Worm (Caenorhabditis elegans) whole organism, young adult: ENCODE measurements around the gene F26F12.3.

ENCODE experiments used
- F22D6.2 ChIP-seq: sonication (generic microtip); optimal IDR thresholded peaks from 2 replicates; lab custom pipeline; 2016; ENCODE audit warnings: mild to moderate bottlenecking, missing genetic modification characterization, missing compliant biosample characterization
- F33H1.4 ChIP-seq: fragments of 200-800 bp; sonication (Bioruptor generic); IDR thresholded peaks from 2 replicates; pipeline ENCODE4 v1.3.6; 2022; ENCODE audit warnings: missing genetic modification reagents, missing genetic modification characterization, missing compliant biosample characterization
- F37B4.10 ChIP-seq: fragments of 200-800 bp; sonication (Bioruptor generic); IDR thresholded peaks from 2 replicates; pipeline ENCODE4 v1.3.6; 2022; ENCODE audit warnings: missing genetic modification characterization, missing compliant biosample characterization
- F49E8.2 ChIP-seq: sonication (generic microtip); optimal IDR thresholded peaks from 3 replicates; lab custom pipeline; 2017; ENCODE audit warnings: missing genetic modification characterization, mild to moderate bottlenecking, missing compliant biosample characterization, antibody characterized with exemption, moderate library complexity; ENCODE audit not compliant: insufficient read depth
- F57A8.1 ChIP-seq: fragments of 200-800 bp; sonication (Bioruptor generic); optimal IDR thresholded peaks from 2 replicates; lab custom pipeline; 2018; ENCODE audit warnings: mild to moderate bottlenecking, missing genetic modification characterization, moderate library complexity, missing compliant biosample characterization
- F57C9.4 ChIP-seq: sonication (generic microtip); optimal IDR thresholded peaks from 2 replicates; lab custom pipeline; 2017; ENCODE audit warnings: mild to moderate bottlenecking, missing genetic modification characterization, missing compliant biosample characterization
- K11D2.4 ChIP-seq: fragments of 200-800 bp; sonication (Bioruptor generic); IDR thresholded peaks from 2 replicates; pipeline ENCODE4 v1.3.6; 2022; ENCODE audit warnings: missing genetic modification reagents, missing genetic modification characterization, missing compliant biosample characterization
- K12H6.12 ChIP-seq: fragments of 200-800 bp; sonication (Bioruptor generic); optimal IDR thresholded peaks from 2 replicates; lab custom pipeline; 2018; ENCODE audit warnings: mild to moderate bottlenecking, missing genetic modification characterization, missing compliant biosample characterization
- T07F8.4 ChIP-seq: sonication (generic microtip); optimal IDR thresholded peaks from 2 replicates; lab custom pipeline; 2016; ENCODE audit warnings: mild to moderate bottlenecking, missing genetic modification characterization, moderate library complexity, missing compliant biosample characterization
- T26A5.8 ChIP-seq: sonication (generic microtip); optimal IDR thresholded peaks from 2 replicates; lab custom pipeline; 2016; ENCODE audit warnings: missing genetic modification characterization, missing compliant biosample characterization
- aptf-3 ChIP-seq: fragments of 200-800 bp; sonication (Bioruptor generic); IDR thresholded peaks from 2 replicates; pipeline ENCODE4 v1.3.6; 2022; ENCODE audit warnings: missing genetic modification characterization, missing compliant biosample characterization
- cebp-1 ChIP-seq, 2 experiments: fragments of 200-800 bp in 1 of 2; sonication (Bioruptor generic) in 1 of 2; sonication (generic microtip) in 1 of 2; IDR thresholded peaks in 1 of 2; optimal IDR thresholded peaks in 1 of 2; 2 replicates each; pipeline versions ENCODE4 v1.3.6 to Lab custom; 2017 to 2022; ENCODE audit warnings: missing compliant biosample characterization in 2 of 2, missing genetic modification characterization in 2 of 2, mild to moderate bottlenecking in 1 of 2, missing genetic modification reagents in 1 of 2, moderate library complexity in 1 of 2
- dox-1 ChIP-seq: fragments of 200-800 bp; sonication (Bioruptor generic); IDR thresholded peaks from 2 replicates; pipeline ENCODE4 v1.3.6; 2022; ENCODE audit warnings: missing genetic modification reagents, missing genetic modification characterization, missing compliant biosample characterization
- dpff-1 ChIP-seq: sonication (generic microtip); optimal IDR thresholded peaks from 2 replicates; lab custom pipeline; 2017; ENCODE audit warnings: mild to moderate bottlenecking, missing genetic modification characterization, missing compliant biosample characterization
- dpl-1 ChIP-seq: fragments of 150-350 bp; optimal IDR thresholded peaks from 2 replicates; lab custom pipeline; 2014; ENCODE audit warnings: missing biosample characterization, missing genetic modification reagents, missing genetic modification characterization
- ekl-4 ChIP-seq: fragments of 200-800 bp; sonication (Bioruptor generic); IDR thresholded peaks from 2 replicates; pipeline ENCODE4 v1.3.6; 2022; ENCODE audit warnings: missing genetic modification reagents, missing genetic modification characterization, missing compliant biosample characterization
- him-1 ChIP-seq: sonication (generic microtip); optimal IDR thresholded peaks from 2 replicates; lab custom pipeline; 2016; ENCODE audit warnings: missing genotype, missing genetic modification reagents, missing genetic modification characterization, missing compliant biosample characterization
- hsf-1 ChIP-seq: fragments of 200-800 bp; sonication (Bioruptor generic); IDR thresholded peaks from 2 replicates; pipeline ENCODE4 v1.3.6; 2022; ENCODE audit warnings: missing genetic modification reagents, missing genetic modification characterization, missing compliant biosample characterization
- lag-1 ChIP-seq: fragments of 200-800 bp; sonication (Bioruptor generic); IDR thresholded peaks from 2 replicates; pipeline ENCODE4 v1.3.6; 2022; ENCODE audit warnings: missing genetic modification reagents, missing genetic modification characterization, missing compliant biosample characterization
- lin-35 ChIP-seq, 3 experiments: fragments of 150-350 bp in 2 of 3; sonication (generic microtip) in 1 of 3; optimal IDR thresholded peaks; 2 replicates each; lab custom pipeline; 2014 to 2018; ENCODE audit warnings: missing biosample characterization in 3 of 3, missing genetic modification characterization in 3 of 3, missing genetic modification reagents in 3 of 3
- lin-40 ChIP-seq: sonication (generic microtip); optimal IDR thresholded peaks from 2 replicates; lab custom pipeline; 2016; ENCODE audit warnings: missing genetic modification characterization, mild to moderate bottlenecking, missing compliant biosample characterization, missing genotype, missing genetic modification reagents
- nfya-1 ChIP-seq: sonication (generic microtip); optimal IDR thresholded peaks from 2 replicates; lab custom pipeline; 2017; ENCODE audit warnings: antibody characterized with exemption, missing compliant biosample characterization, missing genetic modification characterization, borderline replicate concordance; ENCODE audit not compliant: insufficient read depth
- nhr-80 ChIP-seq: sonication (generic microtip); optimal IDR thresholded peaks from 2 replicates; lab custom pipeline; 2016; ENCODE audit warnings: missing genetic modification characterization, missing compliant biosample characterization
- repo-1 ChIP-seq: sonication (generic microtip); optimal IDR thresholded peaks from 2 replicates; lab custom pipeline; 2017; ENCODE audit warnings: mild to moderate bottlenecking, missing genetic modification characterization, missing compliant biosample characterization
- snpc-1.3 ChIP-seq: sonication (generic microtip); optimal IDR thresholded peaks from 2 replicates; lab custom pipeline; 2017; ENCODE audit warnings: missing genetic modification characterization, mild to moderate bottlenecking, missing compliant biosample characterization, antibody characterized with exemption, moderate library complexity, missing genotype, missing genetic modification reagents; ENCODE audit not compliant: insufficient read depth
- snpc-4 ChIP-seq, 5 experiments: fragments of 150-350 bp in 1 of 5; sonication (generic microtip) in 4 of 5; optimal IDR thresholded peaks; 2 replicates each; lab custom pipeline; 2014 to 2018; ENCODE audit warnings: missing genetic modification characterization in 5 of 5, missing biosample characterization in 3 of 5, antibody characterized with exemption in 2 of 5, mild to moderate bottlenecking in 2 of 5, missing compliant biosample characterization in 2 of 5, missing genotype in 2 of 5, moderate library complexity in 2 of 5, missing genetic modification reagents in 1 of 5
- unc-62 ChIP-seq: fragments of 150-350 bp; optimal IDR thresholded peaks from 2 replicates; lab custom pipeline; 2014; ENCODE audit warnings: missing biosample characterization, missing genetic modification reagents, missing genetic modification characterization
- ztf-18 ChIP-seq: sonication (generic microtip); optimal IDR thresholded peaks from 2 replicates; lab custom pipeline; 2016; ENCODE audit warnings: missing genotype, mild to moderate bottlenecking, missing genetic modification characterization, missing compliant biosample characterization

F26F12.3 gene

ce11 chrV:5862479-5863188 is 17.1 kb upstream of the F26F12.3 start, which contains the start of gene F26F12.8:
Gene F26F12.8 (minus strand): TSS chrV:5862529.
- TF ChIP-seq F57A8.1: no peak
- TF ChIP-seq F49E8.2: no peak
- no peak for TF ChIP-seq F37B4.10 (GFP tag; lab: Robert Waterston, UW)
- TF ChIP-seq unc-62 (GFP tag; lab: Kevin White, UChicago): no peak
- no peak for TF ChIP-seq him-1 (tag; lab: Kevin White, UChicago)
- no peak for TF ChIP-seq F33H1.4 (GFP tag; lab: Robert Waterston, UW)
- TF ChIP-seq dpff-1 (tag; lab: Kevin White, UChicago): no peak
- TF ChIP-seq snpc-1.3 (tag; lab: Kevin White, UChicago): no peak
- TF ChIP-seq nhr-80 (tag; lab: Kevin White, UChicago): no peak
- no peak for TF ChIP-seq T26A5.8
- TF ChIP-seq nfya-1: no peak
- TF ChIP-seq F22D6.2 (tag; lab: Kevin White, UChicago): no peak
- TF ChIP-seq lag-1 (GFP tag; lab: Robert Waterston, UW): no peak
- TF ChIP-seq ztf-18 (tag; lab: Kevin White, UChicago): no peak
- no peak for TF ChIP-seq snpc-4 (GFP tag; optimal IDR thresholded peaks at IDR 0.05; lab: Kevin White, UChicago)
- no peak for TF ChIP-seq snpc-4 (tag; optimal IDR thresholded peaks at IDR 0.05; lab: Kevin White, UChicago)
- TF ChIP-seq dox-1 (GFP tag; lab: Robert Waterston, UW): no peak
- no peak for TF ChIP-seq F57C9.4

ce11 chrV:5852084-5852483 is 6.6 kb upstream of the F26F12.3 start:
- TF ChIP-seq aptf-3 (GFP tag; lab: Robert Waterston, UW): no peak
- TF ChIP-seq ekl-4 (GFP tag; lab: Robert Waterston, UW): no peak
- no peak for TF ChIP-seq F37B4.10 (GFP tag; lab: Robert Waterston, UW)
- TF ChIP-seq dpl-1 (GFP tag; lab: Kevin White, UChicago): no peak
- TF ChIP-seq cebp-1 (GFP tag; IDR thresholded peaks at IDR 0.05; lab: Robert Waterston, UW): no peak
- TF ChIP-seq cebp-1 (tag; optimal IDR thresholded peaks at IDR 0.05; lab: Kevin White, UChicago): no peak
- peak in 1 of 3 experiments; percentile 31 for TF ChIP-seq lin-35 (GFP tag; optimal IDR thresholded peaks at IDR 0.05; lab: Kevin White, UChicago)

DNA sequence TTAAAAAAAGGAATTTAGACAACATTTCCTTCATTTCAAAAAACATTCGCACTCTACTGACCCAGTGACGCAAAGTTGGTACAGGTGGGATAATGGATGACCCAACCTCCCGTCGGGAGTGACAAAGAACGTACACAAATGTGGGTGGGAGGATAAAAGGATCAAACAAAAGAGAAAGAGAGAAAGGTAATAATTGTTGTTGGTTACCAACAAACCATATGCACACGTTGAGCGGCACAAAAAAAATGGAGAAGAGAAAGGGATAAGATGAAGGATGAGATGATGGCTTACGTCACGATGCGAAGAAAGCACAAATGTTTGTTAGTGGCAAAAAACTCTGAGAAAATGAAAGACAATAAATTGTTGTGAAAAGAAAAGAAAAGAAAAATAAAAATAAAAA is 6.1 kb upstream of the F26F12.3 start:
- TF ChIP-seq hsf-1 (no peak), repo-1 (no peak), K12H6.12 (peak; percentile 7)

DNA sequence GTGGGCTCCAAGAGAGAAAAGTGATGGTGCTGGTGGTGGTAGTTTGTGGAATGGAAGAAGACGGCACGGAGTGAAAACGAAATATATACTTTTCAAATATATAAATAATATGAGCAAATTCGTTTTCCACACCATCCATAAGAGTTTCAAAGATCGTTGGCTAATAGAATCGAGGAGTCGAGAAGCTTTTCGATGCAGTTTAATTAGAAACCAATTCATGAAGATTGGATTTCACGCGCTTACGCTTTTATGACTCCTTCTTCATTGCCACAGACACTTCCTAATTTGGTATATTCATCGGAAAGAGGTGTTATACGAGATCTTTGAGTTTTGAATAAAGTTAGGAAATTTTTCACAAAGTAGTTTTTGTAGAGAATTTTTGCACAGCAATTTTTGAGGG is 5.2 kb upstream of the F26F12.3 start:
- TF ChIP-seq T07F8.4: no peak

DNA sequence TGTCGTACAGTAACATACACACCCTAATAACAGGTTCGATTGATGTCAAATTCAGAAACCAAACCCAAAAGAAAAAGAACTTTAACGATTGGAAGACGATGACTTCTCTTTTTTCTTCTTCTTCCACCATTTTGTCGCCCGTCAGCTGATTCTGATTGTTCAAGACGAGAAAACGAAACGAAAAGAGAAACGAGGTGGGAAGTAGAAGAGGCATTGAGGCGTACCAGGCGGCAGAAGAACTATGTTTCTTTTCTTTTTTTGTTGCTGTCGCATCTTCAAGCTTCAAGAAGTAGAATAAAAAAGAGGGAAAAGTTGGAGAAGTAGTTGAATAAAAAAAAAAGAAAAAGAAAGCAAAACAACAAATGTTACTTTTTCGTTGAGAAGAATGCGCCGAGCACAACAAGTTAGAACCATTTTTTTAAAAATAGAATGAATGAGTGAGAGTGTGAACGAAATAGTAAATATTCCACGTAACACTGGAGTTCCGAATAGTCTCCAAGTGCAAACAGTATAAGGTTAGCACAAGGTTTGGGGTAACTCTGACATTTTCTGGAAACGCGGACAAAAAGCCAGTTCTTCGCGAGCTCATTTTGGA is 2.6 kb upstream of the F26F12.3 start:
- TF ChIP-seq lin-40 (peak; percentile 35), cebp-1 (GFP tag; IDR thresholded peaks at IDR 0.05; lab: Robert Waterston, UW) (no peak), cebp-1 (tag; optimal IDR thresholded peaks at IDR 0.05; lab: Kevin White, UChicago) (peak; percentile 14), K11D2.4 (GFP tag; lab: Robert Waterston, UW) (0 out of 2 replicates have a peak, but pooled peaks have one; percentile 34), F37B4.10 (GFP tag; lab: Robert Waterston, UW) (no peak)
- TF ChIP-seq, all 124 proteins: peak for 3
